Fruit fly (Drosophila melanogaster): ENCODE measurements around the gene CG7091.

- TF ChIP-seq woc (GFP tag; optimal IDR thresholded peaks at IDR 0.05), result no peak
- no peak for TF ChIP-seq psq (GFP tag; optimal IDR thresholded peaks at IDR 0.05)
- TF ChIP-seq br (GFP tag; optimal IDR thresholded peaks at IDR 0.05), result no peak
- TF ChIP-seq lola (GFP tag; optimal IDR thresholded peaks at IDR 0.05), result no peak
- TF ChIP-seq dl (GFP tag; optimal IDR thresholded peaks at IDR 0.05; ENCODE audit: insufficient read depth in 1 of 2, partially characterized antibody in 2 of 2), result no peak
- no peak for TF ChIP-seq Hr78 (GFP tag; optimal IDR thresholded peaks at IDR 0.05)
Measured at dm6 chr3R:12995522-12995921, 17.7 kb downstream of the CG7091 start, which contains the start of gene CG7488.
